Fruit fly (Drosophila melanogaster) whole organism, embryonic: ENCODE data around the gene hng2.

Source experiments
- Antp ChIP-seq: fragments of 200-800 bp; sonication (Bioruptor generic); optimal IDR thresholded peaks from 3 replicates; lab custom pipeline; 2016; ENCODE audit warnings: missing biosample characterization, missing genetic modification characterization
- Atf6 ChIP-seq: fragments of 200-800 bp; sonication (Bioruptor generic); IDR thresholded peaks from 2 replicates; pipeline ENCODE4 v1.3.6; 2022; ENCODE audit warnings: missing biosample characterization, missing genetic modification characterization
- Bdp1 ChIP-seq: fragments of 200-800 bp; sonication (Bioruptor generic); optimal IDR thresholded peaks from 3 replicates; lab custom pipeline; 2016; ENCODE audit warnings: missing biosample characterization, missing genetic modification characterization
- BtbVII ChIP-seq: fragments of 200-800 bp; sonication (Bioruptor generic); optimal IDR thresholded peaks from 3 replicates; lab custom pipeline; 2017; ENCODE audit warnings: missing biosample characterization, mild to moderate bottlenecking, missing genetic modification characterization
- CG10366 ChIP-seq: fragments of 200-800 bp; sonication (Bioruptor generic); IDR thresholded peaks from 2 replicates; pipeline ENCODE4 v1.3.6; 2022; ENCODE audit warnings: missing biosample characterization, missing genetic modification characterization
- CG12071 ChIP-seq: fragments of 200-800 bp; sonication (Bioruptor generic); optimal IDR thresholded peaks from 3 replicates; lab custom pipeline; 2018; ENCODE audit warnings: missing biosample characterization, mild to moderate bottlenecking, missing genetic modification characterization
- CG12299 ChIP-seq: fragments of 200-800 bp; sonication (Bioruptor generic); optimal IDR thresholded peaks from 2 replicates; lab custom pipeline; 2018; ENCODE audit warnings: missing biosample characterization, mild to moderate bottlenecking, missing genetic modification characterization
- CG12659 ChIP-seq: fragments of 200-800 bp; sonication (Bioruptor generic); optimal IDR thresholded peaks from 3 replicates; lab custom pipeline; 2017; ENCODE audit warnings: mild to moderate bottlenecking, missing biosample characterization, missing genetic modification reagents, missing genetic modification characterization
- CG13775 ChIP-seq: fragments of 200-800 bp; sonication (Bioruptor generic); optimal IDR thresholded peaks from 3 replicates; lab custom pipeline; 2017; ENCODE audit warnings: missing biosample characterization, mild to moderate bottlenecking, missing genetic modification characterization
- CG14441 ChIP-seq: fragments of 200-800 bp; sonication (Bioruptor generic); IDR thresholded peaks from 2 replicates; pipeline ENCODE4 v1.3.6; 2022; ENCODE audit warnings: missing biosample characterization, missing genetic modification characterization
- CG15514 ChIP-seq: fragments of 200-800 bp; sonication (Bioruptor generic); optimal IDR thresholded peaks from 3 replicates; lab custom pipeline; 2017; ENCODE audit warnings: missing biosample characterization, missing genetic modification characterization, mild to moderate bottlenecking, moderate library complexity, missing genetic modification reagents
- CG15696 ChIP-seq: fragments of 200-800 bp; sonication (Bioruptor generic); optimal IDR thresholded peaks from 2 replicates; lab custom pipeline; 2019; ENCODE audit warnings: missing biosample characterization, mild to moderate bottlenecking, missing genetic modification characterization, moderate library complexity
- CG1602 ChIP-seq: fragments of 200-800 bp; sonication (Bioruptor generic); optimal IDR thresholded peaks from 3 replicates; lab custom pipeline; 2016; ENCODE audit warnings: missing biosample characterization, missing genetic modification characterization
- CG17385 ChIP-seq: fragments of 200-800 bp; sonication (Bioruptor generic); optimal IDR thresholded peaks from 3 replicates; lab custom pipeline; 2018; ENCODE audit warnings: missing biosample characterization, mild to moderate bottlenecking, missing genetic modification characterization
- CG1792 ChIP-seq: fragments of 200-800 bp; sonication (Bioruptor generic); optimal IDR thresholded peaks from 2 replicates; lab custom pipeline; 2016; ENCODE audit warnings: missing biosample characterization, missing genetic modification characterization
- CG18011 ChIP-seq: fragments of 200-800 bp; sonication (Bioruptor generic); optimal IDR thresholded peaks from 2 replicates; lab custom pipeline; 2017; ENCODE audit warnings: missing biosample characterization, missing genetic modification characterization, mild to moderate bottlenecking, moderate library complexity, missing genotype
- CG1832 ChIP-seq: fragments of 200-800 bp; sonication (Bioruptor generic); optimal IDR thresholded peaks from 2 replicates; lab custom pipeline; 2017; ENCODE audit warnings: missing biosample characterization, mild to moderate bottlenecking, missing genetic modification characterization, inconsistent platforms
- CG18619 ChIP-seq: fragments of 200-800 bp; sonication (Bioruptor generic); optimal IDR thresholded peaks from 3 replicates; lab custom pipeline; 2017; ENCODE audit warnings: missing biosample characterization, mild to moderate bottlenecking, missing genetic modification characterization
- CG2875 ChIP-seq: fragments of 200-800 bp; sonication (Bioruptor generic); optimal IDR thresholded peaks from 2 replicates; lab custom pipeline; 2017; ENCODE audit warnings: missing biosample characterization, mild to moderate bottlenecking, missing genetic modification characterization, missing genetic modification reagents
- CG4707 ChIP-seq: fragments of 200-800 bp; sonication (Bioruptor generic); optimal IDR thresholded peaks from 2 replicates; lab custom pipeline; 2018; ENCODE audit warnings: missing biosample characterization, mild to moderate bottlenecking, missing genetic modification characterization, moderate library complexity
- CG6689 ChIP-seq: fragments of 200-800 bp; sonication (Bioruptor generic); IDR thresholded peaks from 2 replicates; pipeline ENCODE4 v1.3.6; 2022; ENCODE audit warnings: missing biosample characterization, missing genetic modification characterization
- CG6765 ChIP-seq: fragments of 200-800 bp; sonication (Bioruptor generic); optimal IDR thresholded peaks from 3 replicates; lab custom pipeline; 2017; ENCODE audit warnings: missing biosample characterization, mild to moderate bottlenecking, missing genetic modification characterization
- D ChIP-seq, 2 experiments: fragments of 200-800 bp in 1 of 2; fragments of >200 bp in 1 of 2; sonication (Bioruptor generic) in 1 of 2; optimal IDR thresholded peaks; 2 replicates in 1 of 2; 3 replicates in 1 of 2; lab custom pipeline; 2017; ENCODE audit warnings: mild to moderate bottlenecking in 1 of 2, missing biosample characterization in 1 of 2, missing genetic modification characterization in 1 of 2, missing genetic modification reagents in 1 of 2
- Dad ChIP-seq: fragments of 200-800 bp; sonication (Bioruptor generic); optimal IDR thresholded peaks from 3 replicates; lab custom pipeline; 2016; ENCODE audit warnings: missing biosample characterization, missing genetic modification characterization
- ERR ChIP-seq: fragments of 200-800 bp; sonication (Bioruptor generic); optimal IDR thresholded peaks from 2 replicates; lab custom pipeline; 2016; ENCODE audit warnings: missing biosample characterization, missing genetic modification characterization
- Hr39 ChIP-seq: fragments of >200 bp; optimal IDR thresholded peaks from 2 replicates; lab custom pipeline; 2017
- Kr ChIP-seq: fragments of 200-800 bp; sonication (Bioruptor generic); optimal IDR thresholded peaks from 2 replicates; lab custom pipeline; 2017; ENCODE audit warnings: missing biosample characterization, mild to moderate bottlenecking, missing genetic modification characterization
- Med ChIP-seq: fragments of 200-800 bp; sonication (Bioruptor generic); peaks from one replicate; lab custom pipeline; 2016; ENCODE audit warnings: missing biosample characterization, missing genetic modification characterization, mild to moderate bottlenecking, inconsistent platforms, moderate library complexity
- NC2β ChIP-seq: fragments of 200-800 bp; sonication (Bioruptor generic); optimal IDR thresholded peaks from 2 replicates; lab custom pipeline; 2016; ENCODE audit warnings: missing biosample characterization, missing genetic modification characterization
- Oli ChIP-seq: fragments of 200-800 bp; sonication (Bioruptor generic); optimal IDR thresholded peaks from 2 replicates; lab custom pipeline; 2018; ENCODE audit warnings: missing biosample characterization, mild to moderate bottlenecking, missing genetic modification characterization, moderate library complexity
- Pdp1 ChIP-seq, 2 experiments: fragments of 200-800 bp; sonication (Bioruptor generic); optimal IDR thresholded peaks; 3 replicates each; lab custom pipeline; 2016; ENCODE audit warnings: missing biosample characterization in 2 of 2, missing genetic modification characterization in 2 of 2, mild to moderate bottlenecking in 1 of 2, moderate library complexity in 1 of 2
- Six4 ChIP-seq: fragments of 200-800 bp; sonication (Bioruptor generic); optimal IDR thresholded peaks from 2 replicates; lab custom pipeline; 2016; ENCODE audit warnings: missing biosample characterization, missing genetic modification characterization
- Sox102F ChIP-seq: fragments of 200-800 bp; sonication (Bioruptor generic); optimal IDR thresholded peaks from 2 replicates; lab custom pipeline; 2018; ENCODE audit warnings: missing biosample characterization, mild to moderate bottlenecking, missing genetic modification characterization, moderate library complexity
- Ssrp ChIP-seq: fragments of 200-800 bp; sonication (Bioruptor generic); optimal IDR thresholded peaks from 2 replicates; lab custom pipeline; 2018; ENCODE audit warnings: missing biosample characterization, mild to moderate bottlenecking, missing genetic modification characterization, moderate library complexity
- bcd ChIP-seq: fragments of 200-800 bp; sonication (Bioruptor generic); optimal IDR thresholded peaks from 2 replicates; lab custom pipeline; 2017; ENCODE audit warnings: missing biosample characterization, mild to moderate bottlenecking, missing genetic modification characterization
- chif ChIP-seq, 2 experiments: fragments of 200-800 bp; sonication (Bioruptor generic); optimal IDR thresholded peaks; 3 replicates each; lab custom pipeline; 2016; ENCODE audit warnings: missing biosample characterization in 2 of 2, missing genetic modification characterization in 2 of 2
- dmrt99B ChIP-seq: fragments of 200-800 bp; sonication (Bioruptor generic); optimal IDR thresholded peaks from 2 replicates; lab custom pipeline; 2018; ENCODE audit warnings: missing biosample characterization, mild to moderate bottlenecking, missing genetic modification characterization, moderate library complexity
- exex ChIP-seq: fragments of 200-800 bp; sonication (Bioruptor generic); optimal IDR thresholded peaks from 4 replicates; lab custom pipeline; 2018; ENCODE audit warnings: missing biosample characterization, mild to moderate bottlenecking, missing genetic modification characterization, moderate library complexity
- gce ChIP-seq: fragments of 200-800 bp; sonication (Bioruptor generic); IDR thresholded peaks from 3 replicates; pipeline ENCODE4 v1.3.6; 2022; ENCODE audit warnings: missing biosample characterization, missing genetic modification characterization
- gcm2 ChIP-seq: fragments of 200-800 bp; sonication (Bioruptor generic); optimal IDR thresholded peaks from 2 replicates; lab custom pipeline; 2016; ENCODE audit warnings: missing biosample characterization, missing genetic modification characterization
- gem ChIP-seq: fragments of 200-800 bp; sonication (Bioruptor generic); optimal IDR thresholded peaks from 2 replicates; lab custom pipeline; 2019; ENCODE audit warnings: missing biosample characterization, mild to moderate bottlenecking, missing genetic modification characterization, moderate library complexity
- hb ChIP-seq: fragments of 200-800 bp; sonication (Bioruptor generic); IDR thresholded peaks from 3 replicates; pipeline ENCODE4 v1.3.6; 2022; ENCODE audit warnings: missing biosample characterization, missing genetic modification characterization; ENCODE audit not compliant: partially characterized antibody
- inv ChIP-seq: fragments of 200-800 bp; sonication (Bioruptor generic); IDR thresholded peaks from 2 replicates; pipeline ENCODE4 v1.3.6; 2022; ENCODE audit warnings: missing biosample characterization, missing genetic modification characterization; ENCODE audit not compliant: partially characterized antibody
- pho ChIP-seq: fragments of 200-800 bp; sonication (Bioruptor generic); optimal IDR thresholded peaks from 2 replicates; lab custom pipeline; 2016; ENCODE audit warnings: missing biosample characterization, missing genetic modification characterization
- ro ChIP-seq: fragments of 200-800 bp; sonication (Bioruptor generic); IDR thresholded peaks from 2 replicates; pipeline ENCODE4 v1.3.6; 2022; ENCODE audit warnings: missing biosample characterization, missing genetic modification characterization
- slp2 ChIP-seq: fragments of 200-800 bp; sonication (Bioruptor generic); optimal IDR thresholded peaks from 2 replicates; lab custom pipeline; 2016; ENCODE audit warnings: missing biosample characterization, missing genetic modification characterization
- twi ChIP-seq: fragments of 200-800 bp; optimal IDR thresholded peaks from 2 replicates; lab custom pipeline; 2019; ENCODE audit warnings: missing biosample characterization, mild to moderate bottlenecking, missing genetic modification characterization, moderate library complexity
- yki ChIP-seq: fragments of >200 bp; optimal IDR thresholded peaks from 3 replicates; lab custom pipeline; 2018
- zfh1 ChIP-seq: fragments of 200-800 bp; sonication (Bioruptor generic); IDR thresholded peaks from 3 replicates; pipeline ENCODE4 v1.3.6; 2022; ENCODE audit warnings: missing biosample characterization, missing genetic modification characterization

The hng2 gene

dm6 chr3R:8812342-8812966 is 6.3 kb downstream of the hng2 start (continued):
- TF ChIP-seq CG6765 (GFP tag; lab: Kevin White, UChicago) (no peak), Atf6 (GFP tag; lab: Robert Waterston, UW) (no peak; the same call in 1 of the 2 replicates), CG18619 (GFP tag; lab: Kevin White, UChicago) (no peak), CG4707 (GFP tag; lab: Kevin White, UChicago) (peak; percentile 51), Six4 (peak; percentile 14), twi (tag; lab: Kevin White, UChicago) (no peak), CG1832 (GFP tag; lab: Kevin White, UChicago) (no peak), Bdp1 (GFP tag; lab: Kevin White, UChicago) (peak; percentile 51), Med (GFP tag; lab: Kevin White, UChicago) (peak; percentile 87), gce (0 out of 3 replicates have a peak, but pooled peaks have one; percentile 10), Dad (GFP tag; lab: Kevin White, UChicago) (no peak), CG12659 (GFP tag; lab: Kevin White, UChicago) (peak; percentile 3), Ssrp (tag; lab: Kevin White, UChicago) (peak; percentile 19), dmrt99B (peak; percentile 69), yki (lab: Kevin White, UChicago) (no peak), gem (tag; lab: Kevin White, UChicago) (peak; percentile 66), CG14441 (GFP tag; lab: Robert Waterston, UW) (peak; percentile 70), bcd (GFP tag; lab: Kevin White, UChicago) (no peak), inv (GFP tag; lab: Robert Waterston, UW) (no peak), Oli (tag; lab: Kevin White, UChicago) (peak; percentile 16), D (optimal IDR thresholded peaks at IDR 0.05; lab: Kevin White, UChicago) (no peak), D (GFP tag; optimal IDR thresholded peaks at IDR 0.05; lab: Kevin White, UChicago) (peak; percentile 7), CG18011 (GFP tag; lab: Kevin White, UChicago) (peak; percentile 16), Kr (GFP tag; lab: Kevin White, UChicago) (no peak), ro (GFP tag; lab: Robert Waterston, UW) (no peak), chif (GFP tag; optimal IDR thresholded peaks at IDR 0.05; lab: Kevin White, UChicago) (peak in 1 of 2 experiments; percentile 38), CG1792 (GFP tag; lab: Kevin White, UChicago) (peak; percentile 13), CG13775 (no peak), pho (GFP tag; lab: Kevin White, UChicago) (peak; percentile 6), Antp (peak; percentile 36), exex (no peak), CG12299 (no peak), NC2β (GFP tag; lab: Kevin White, UChicago) (no peak), CG17385 (GFP tag; lab: Kevin White, UChicago) (peak; percentile 46), hb (no peak), Sox102F (GFP tag; lab: Kevin White, UChicago) (peak; percentile 67), CG15514 (GFP tag; lab: Kevin White, UChicago) (no peak), CG12071 (no peak), CG2875 (GFP tag; lab: Kevin White, UChicago) (no peak), Pdp1 (GFP tag; optimal IDR thresholded peaks at IDR 0.05; lab: Kevin White, UChicago) (peak; percentile 32 to 56), gcm2 (GFP tag; lab: Kevin White, UChicago) (peak; percentile 41), CG10366 (peak; percentile 63), Hr39 (lab: Kevin White, UChicago) (no peak), zfh1 (GFP tag; lab: Robert Waterston, UW) (peak; percentile 57; the same call in 2 of the 3 replicates), CG15696 (no peak), CG1602 (GFP tag; lab: Kevin White, UChicago) (no peak), BtbVII (GFP tag; lab: Kevin White, UChicago) (no peak), CG6689 (GFP tag; lab: Robert Waterston, UW) (peak; percentile 73), ERR (GFP tag; lab: Kevin White, UChicago) (no peak), slp2 (peak; percentile 17)
